Worm (Caenorhabditis elegans): ENCODE measurements around the gene B0334.4.

ce11 chrII:11469574-11470108 lies 25.9 kb upstream of the B0334.4 start, which contains the start of gene cisd-1:
- TF ChIP-seq hmg-20 (GFP tag; IDR thresholded peaks at IDR 0.05) (no peak), Y67H2A.10 (GFP tag; conservative IDR thresholded peaks at IDR 0.05) (no peak), Y53F4B.3 (GFP tag; IDR thresholded peaks at IDR 0.05) (no peak), die-1 (tag; optimal IDR thresholded peaks at IDR 0.05) (no peak), pha-4 (tag; optimal IDR thresholded peaks at IDR 0.05) (no peak), xnd-1 (tag; optimal IDR thresholded peaks at IDR 0.05) (no peak), sdz-38 (tag; optimal IDR thresholded peaks at IDR 0.05) (no peak), ceh-79 (tag; optimal IDR thresholded peaks at IDR 0.05) (no peak), ceh-58 (GFP tag; IDR thresholded peaks at IDR 0.05) (no peak), K12H6.12 (tag; optimal IDR thresholded peaks at IDR 0.05) (no peak)
